Worm (Caenorhabditis elegans) whole organism, L3 larva: ENCODE measurements around the gene sru-35.

Experiments used
- fkh-10 ChIP-seq: sonication (generic microtip); optimal IDR thresholded peaks from 2 replicates; lab custom pipeline; 2017; ENCODE audit warnings: missing biosample characterization, missing genetic modification reagents, missing genetic modification characterization
- nhr-67 ChIP-seq: fragments of 150-350 bp; optimal IDR thresholded peaks from 2 replicates; lab custom pipeline; 2014; ENCODE audit warnings: missing biosample characterization, missing genetic modification characterization
- snpc-4 ChIP-seq: fragments of 150-350 bp; optimal IDR thresholded peaks from 2 replicates; lab custom pipeline; 2014; ENCODE audit warnings: missing biosample characterization, missing genetic modification characterization

DNA sequence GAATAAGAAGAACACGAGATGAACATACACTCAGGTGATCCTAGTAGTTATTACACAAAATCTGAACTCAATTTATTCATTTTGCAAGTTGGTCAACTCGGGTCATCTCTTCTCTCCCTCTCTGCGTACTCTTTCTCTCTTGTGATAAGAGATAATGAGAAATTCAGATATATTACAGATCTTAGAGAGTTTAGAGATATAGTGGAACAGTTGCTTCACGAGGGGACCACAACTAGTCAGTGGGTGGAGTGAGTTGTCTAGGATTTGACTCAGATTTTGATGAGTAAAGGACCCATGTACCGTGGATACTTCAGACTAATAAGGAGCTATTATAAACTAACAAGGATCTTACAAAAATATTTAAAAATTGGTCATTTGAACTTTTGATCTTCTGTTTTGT lies 23.6 kb upstream of the sru-35 start, which contains the start of gene exc-5:
- TF ChIP-seq nhr-67 = no peak
- no peak for TF ChIP-seq snpc-4
- no peak for TF ChIP-seq fkh-10 (GFP tag; lab: Kevin White, UChicago)
